Worm (Caenorhabditis elegans) whole organism, late embryonic: Measurements from ENCODE around the gene daf-3.
A peak's percentile ranks its signal among the peaks of the same experiment; 100 is the strongest.

ENCODE experiments used
- C08G9.2 ChIP-seq: sonication (generic microtip); optimal IDR thresholded peaks from 2 replicates; lab custom pipeline; 2016; ENCODE audit warnings: mild to moderate bottlenecking, missing genetic modification characterization, moderate library complexity, missing compliant biosample characterization
- K02D7.2 ChIP-seq: sonication (generic microtip); optimal IDR thresholded peaks from 2 replicates; lab custom pipeline; 2017; ENCODE audit warnings: mild to moderate bottlenecking, missing genetic modification characterization, missing compliant biosample characterization
- ahr-1 ChIP-seq: sonication (generic microtip); optimal IDR thresholded peaks from 2 replicates; lab custom pipeline; 2016; ENCODE audit warnings: missing genetic modification characterization, missing compliant biosample characterization
- ama-1 ChIP-seq: fragments of 150-350 bp; optimal IDR thresholded peaks from 2 replicates; lab custom pipeline; 2014
- ceh-14 ChIP-seq: sonication (generic microtip); optimal IDR thresholded peaks from 2 replicates; lab custom pipeline; 2016; ENCODE audit warnings: missing genotype, missing genetic modification characterization, missing compliant biosample characterization
- ceh-19 ChIP-seq: fragments of 200-800 bp; sonication (Bioruptor generic); optimal IDR thresholded peaks from 2 replicates; lab custom pipeline; 2018; ENCODE audit warnings: mild to moderate bottlenecking, missing genetic modification characterization, missing compliant biosample characterization
- ceh-2 ChIP-seq: sonication (generic microtip); optimal IDR thresholded peaks from 2 replicates; lab custom pipeline; 2016; ENCODE audit warnings: missing genotype, missing genetic modification characterization, missing compliant biosample characterization
- ceh-31 ChIP-seq: sonication (generic microtip); optimal IDR thresholded peaks from 2 replicates; lab custom pipeline; 2016; ENCODE audit warnings: missing genetic modification characterization, missing compliant biosample characterization
- ceh-34 ChIP-seq: sonication (generic microtip); optimal IDR thresholded peaks from 2 replicates; lab custom pipeline; 2016; ENCODE audit warnings: mild to moderate bottlenecking, missing genetic modification characterization, missing compliant biosample characterization
- ceh-48 ChIP-seq: sonication (generic microtip); optimal IDR thresholded peaks from 2 replicates; lab custom pipeline; 2016; ENCODE audit warnings: missing genetic modification characterization, inconsistent platforms, missing compliant biosample characterization
- ceh-6 ChIP-seq: fragments of 200-800 bp; sonication (Bioruptor generic); optimal IDR thresholded peaks from 2 replicates; lab custom pipeline; 2018; ENCODE audit warnings: mild to moderate bottlenecking, missing genetic modification characterization, missing compliant biosample characterization
- che-1 ChIP-seq: sonication (generic microtip); optimal IDR thresholded peaks from 2 replicates; lab custom pipeline; 2016; ENCODE audit warnings: mild to moderate bottlenecking, missing genetic modification characterization, missing compliant biosample characterization
- elt-4 ChIP-seq: sonication (generic microtip); optimal IDR thresholded peaks from 2 replicates; lab custom pipeline; 2016; ENCODE audit warnings: missing genetic modification characterization, missing compliant biosample characterization
- fax-1 ChIP-seq: sonication (generic microtip); optimal IDR thresholded peaks from 2 replicates; lab custom pipeline; 2016; ENCODE audit warnings: missing genotype, missing genetic modification characterization, missing compliant biosample characterization
- fkh-10 ChIP-seq: fragments of 150-350 bp; optimal IDR thresholded peaks from 2 replicates; lab custom pipeline; 2014; ENCODE audit warnings: missing biosample characterization, missing genetic modification reagents, missing genetic modification characterization
- hlh-15 ChIP-seq: sonication (generic microtip); optimal IDR thresholded peaks from 2 replicates; lab custom pipeline; 2016; ENCODE audit warnings: missing genetic modification characterization, missing compliant biosample characterization
- hlh-30 ChIP-seq: sonication (generic microtip); optimal IDR thresholded peaks from 2 replicates; lab custom pipeline; 2017; ENCODE audit warnings: antibody characterized with exemption, missing genetic modification characterization, missing compliant biosample characterization; ENCODE audit not compliant: insufficient read depth
- lim-6 ChIP-seq: sonication (generic microtip); optimal IDR thresholded peaks from 2 replicates; lab custom pipeline; 2016; ENCODE audit warnings: missing genetic modification characterization, missing compliant biosample characterization
- nfya-1 ChIP-seq: sonication (generic microtip); optimal IDR thresholded peaks from 2 replicates; lab custom pipeline; 2017; ENCODE audit warnings: missing genetic modification characterization, mild to moderate bottlenecking, missing compliant biosample characterization, antibody characterized with exemption, moderate library complexity
- nhr-11 ChIP-seq: fragments of 150-350 bp; optimal IDR thresholded peaks from 2 replicates; lab custom pipeline; 2014; ENCODE audit warnings: missing biosample characterization, missing genetic modification characterization
- pag-3 ChIP-seq: sonication (generic microtip); optimal IDR thresholded peaks from 2 replicates; lab custom pipeline; 2016; ENCODE audit warnings: missing compliant biosample characterization, missing genetic modification characterization, borderline replicate concordance
- pat-9 ChIP-seq: fragments of 200-800 bp; sonication (Bioruptor generic); optimal IDR thresholded peaks from 2 replicates; lab custom pipeline; 2018; ENCODE audit warnings: mild to moderate bottlenecking, missing genetic modification characterization, moderate library complexity, missing compliant biosample characterization
- pha-4 ChIP-seq: fragments of 150-350 bp; optimal IDR thresholded peaks from 2 replicates; lab custom pipeline; 2018; ENCODE audit warnings: missing biosample characterization, missing genetic modification reagents, missing genetic modification characterization
- pros-1 ChIP-seq: fragments of 150-350 bp; optimal IDR thresholded peaks from 2 replicates; lab custom pipeline; 2014; ENCODE audit warnings: missing biosample characterization, missing genetic modification reagents, missing genetic modification characterization
- ref-2 ChIP-seq: sonication (generic microtip); optimal IDR thresholded peaks from 2 replicates; lab custom pipeline; 2016; ENCODE audit warnings: missing genetic modification characterization, missing compliant biosample characterization
- rnt-1 ChIP-seq: sonication (generic microtip); optimal IDR thresholded peaks from 2 replicates; lab custom pipeline; 2016; ENCODE audit warnings: missing genetic modification characterization, missing compliant biosample characterization
- sdc-2 ChIP-seq: sonication (generic microtip); optimal IDR thresholded peaks from 2 replicates; lab custom pipeline; 2016; ENCODE audit warnings: missing genotype, missing genetic modification characterization, missing compliant biosample characterization
- sox-2 ChIP-seq: fragments of 200-800 bp; sonication (Bioruptor generic); IDR thresholded peaks from 2 replicates; pipeline ENCODE4 v1.3.6; 2022; ENCODE audit warnings: missing genetic modification reagents, missing genetic modification characterization, missing compliant biosample characterization
- sox-4 ChIP-seq: sonication (generic microtip); optimal IDR thresholded peaks from 2 replicates; lab custom pipeline; 2017; ENCODE audit warnings: mild to moderate bottlenecking, missing genetic modification characterization, inconsistent platforms, missing compliant biosample characterization
- tbx-2 ChIP-seq: sonication (generic microtip); optimal IDR thresholded peaks from 2 replicates; lab custom pipeline; 2016; ENCODE audit warnings: missing genetic modification characterization, missing compliant biosample characterization
- tbx-7 ChIP-seq: sonication (generic microtip); optimal IDR thresholded peaks from 2 replicates; lab custom pipeline; 2016; ENCODE audit warnings: missing genotype, missing genetic modification characterization, missing compliant biosample characterization
- ttx-3 ChIP-seq: sonication (generic microtip); optimal IDR thresholded peaks from 2 replicates; lab custom pipeline; 2016; ENCODE audit warnings: missing genetic modification reagents, missing genetic modification characterization, missing compliant biosample characterization
- unc-3 ChIP-seq, 2 experiments: fragments of 200-800 bp in 1 of 2; sonication (Bioruptor generic) in 1 of 2; sonication (generic microtip) in 1 of 2; conservative IDR thresholded peaks in 1 of 2; optimal IDR thresholded peaks in 1 of 2; 2 replicates each; pipeline versions ENCODE4 v1.3.6 to Lab custom; 2016 to 2022; ENCODE audit warnings: missing compliant biosample characterization in 2 of 2, missing genetic modification characterization in 2 of 2, missing genetic modification reagents in 1 of 2
- unc-42 ChIP-seq: sonication (generic microtip); optimal IDR thresholded peaks from 2 replicates; lab custom pipeline; 2016; ENCODE audit warnings: missing genotype, missing genetic modification characterization, missing compliant biosample characterization
- ztf-16 ChIP-seq: sonication (generic microtip); optimal IDR thresholded peaks from 2 replicates; lab custom pipeline; 2017; ENCODE audit warnings: missing genetic modification characterization, missing compliant biosample characterization

Gene daf-3

DNA sequence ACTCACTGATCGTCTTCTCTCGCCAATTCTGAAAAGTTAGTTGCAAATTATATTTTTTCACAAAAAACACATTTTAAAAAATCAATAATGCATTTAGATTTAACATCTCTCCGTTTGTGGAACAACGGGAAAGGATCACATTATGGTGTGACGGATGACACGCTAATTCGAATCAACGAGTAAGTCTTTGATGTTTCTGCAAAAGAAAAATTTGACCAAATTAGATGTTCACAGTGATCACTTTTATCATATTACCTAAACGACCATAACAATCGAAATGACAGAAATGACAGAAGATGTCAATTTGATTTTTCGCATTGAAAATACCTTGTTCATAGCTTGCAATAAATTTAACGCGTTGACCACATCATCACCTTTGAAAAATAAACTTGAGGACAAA lies 36.1 kb upstream of the daf-3 start:
- TF ChIP-seq ama-1 (no peak), pag-3 (tag; lab: Kevin White, UChicago) (no peak), nfya-1 (tag; lab: Kevin White, UChicago) (no peak), ceh-31 (tag; lab: Kevin White, UChicago) (no peak)

DNA sequence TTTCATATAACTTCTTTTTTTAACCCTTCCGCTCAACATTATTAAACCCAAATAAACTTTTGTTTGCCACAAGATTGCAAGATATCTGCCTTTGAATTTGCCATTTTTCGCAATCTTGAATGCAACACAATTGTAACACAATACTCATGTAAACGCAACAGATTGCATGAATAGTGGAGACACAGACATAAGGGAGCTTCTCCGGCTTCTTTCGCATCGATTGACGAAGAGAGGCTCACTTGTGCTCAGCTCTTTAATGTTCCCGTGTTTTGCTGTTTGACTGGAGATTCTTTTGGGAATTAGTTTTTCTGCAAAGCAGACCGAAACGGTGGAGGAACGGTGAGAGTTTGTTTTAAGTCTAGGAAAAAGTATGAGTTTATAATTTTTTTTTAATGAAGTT lies 34.1 kb upstream of the daf-3 start, which contains the start of gene F56F10.2:
TSS of gene F56F10.2 (plus strand) at position 215 of the 400 bp plus-strand sequence.
- TF ChIP-seq ahr-1 (tag; lab: Kevin White, UChicago) (no peak), ceh-31 (tag; lab: Kevin White, UChicago) (peak; percentile 11), ceh-48 (peak; percentile 58), unc-42 (tag; lab: Kevin White, UChicago) (peak; percentile 58), ceh-34 (tag; lab: Kevin White, UChicago) (peak; percentile 85), hlh-15 (tag; lab: Kevin White, UChicago) (no peak), ceh-19 (GFP tag; lab: Kevin White, UChicago) (peak; percentile 21), nhr-11 (tag; lab: Kevin White, UChicago) (no peak)

DNA sequence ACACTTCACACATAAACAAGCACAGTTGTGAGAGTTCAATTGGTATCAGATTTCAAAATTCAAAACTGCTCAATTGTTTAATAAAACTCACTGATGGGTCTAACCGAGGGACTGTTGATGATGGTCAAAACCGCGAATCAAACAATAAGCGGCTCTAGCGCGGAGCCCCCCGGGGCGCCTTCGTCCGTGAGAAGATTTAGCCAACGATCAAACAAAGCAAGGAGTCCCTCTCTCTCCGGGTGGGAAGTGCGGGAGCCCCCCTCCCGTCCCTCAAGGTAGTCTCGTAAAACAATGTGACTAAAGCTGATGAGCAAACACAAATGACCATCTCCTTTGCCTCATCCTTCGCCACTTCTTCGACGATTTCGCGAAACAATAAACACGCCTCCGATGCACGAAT lies 32.4 kb upstream of the daf-3 start:
- peak; percentile 55 for TF ChIP-seq ceh-34 (tag; lab: Kevin White, UChicago)
- TF ChIP-seq ceh-2 (tag; lab: Kevin White, UChicago), result peak; percentile 14
- peak; percentile 32 for TF ChIP-seq ref-2 (tag; lab: Kevin White, UChicago)
- TF ChIP-seq rnt-1 (tag; lab: Kevin White, UChicago), result no peak

DNA sequence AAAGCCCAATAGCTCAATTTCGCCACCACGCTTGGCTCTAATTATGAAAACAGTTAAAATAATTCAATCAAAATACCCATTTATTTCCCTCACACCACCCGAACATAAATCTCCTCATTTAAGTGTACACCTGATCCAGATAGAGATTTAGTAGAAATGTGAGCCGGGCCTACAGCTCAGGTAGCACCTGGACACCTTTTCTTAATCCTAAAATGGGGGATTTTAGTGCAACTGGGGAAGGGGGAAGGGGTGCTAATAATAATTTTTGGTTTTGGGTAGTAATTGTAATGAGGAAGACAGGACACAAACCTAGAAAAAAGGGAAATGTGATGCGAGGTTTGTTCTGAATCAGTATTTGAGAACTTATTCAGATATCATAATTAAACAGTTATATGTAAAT lies 28.3 kb upstream of the daf-3 start:
- TF ChIP-seq hlh-30 (tag; lab: Kevin White, UChicago) (no peak), ceh-6 (GFP tag; lab: Kevin White, UChicago) (no peak), sox-2 (no peak), lim-6 (no peak), sox-4 (tag; lab: Kevin White, UChicago) (no peak), fax-1 (tag; lab: Kevin White, UChicago) (no peak), ttx-3 (tag; lab: Kevin White, UChicago) (no peak), C08G9.2 (tag; lab: Kevin White, UChicago) (no peak), pros-1 (tag; lab: Kevin White, UChicago) (no peak), pha-4 (tag; lab: Kevin White, UChicago) (no peak), ahr-1 (tag; lab: Kevin White, UChicago) (no peak)

DNA sequence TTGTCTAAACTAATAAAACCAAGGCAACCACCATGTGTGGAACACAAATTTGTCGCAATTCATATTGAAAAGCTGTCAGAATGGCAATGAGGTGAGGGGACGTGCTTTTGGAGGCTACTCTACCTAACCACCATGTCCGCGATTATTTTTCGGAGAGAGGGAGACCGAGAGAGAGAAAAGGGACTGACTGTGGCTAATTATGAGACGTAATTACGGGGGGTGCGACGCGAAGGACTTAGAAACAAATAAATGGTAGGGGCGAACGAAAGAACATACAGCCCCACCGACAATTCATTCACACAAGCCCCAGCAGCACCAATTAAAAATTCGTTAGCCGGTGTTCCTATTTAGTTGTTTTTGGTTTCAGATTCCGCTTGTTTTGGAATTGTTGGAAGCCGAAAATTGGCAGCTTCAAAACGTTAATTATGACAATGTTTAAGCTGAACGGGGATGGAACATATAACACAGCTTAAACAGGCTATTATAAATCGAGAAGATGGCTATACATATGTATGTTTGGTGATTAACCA lies 27.5 kb upstream of the daf-3 start:
- TF ChIP-seq ceh-31 (tag; lab: Kevin White, UChicago), result peak; percentile 84
- peak; percentile 42 for TF ChIP-seq sdc-2 (tag; lab: Kevin White, UChicago)
- TF ChIP-seq rnt-1 (tag; lab: Kevin White, UChicago), result no peak
- TF ChIP-seq, all 69 proteins: peak for 2

DNA sequence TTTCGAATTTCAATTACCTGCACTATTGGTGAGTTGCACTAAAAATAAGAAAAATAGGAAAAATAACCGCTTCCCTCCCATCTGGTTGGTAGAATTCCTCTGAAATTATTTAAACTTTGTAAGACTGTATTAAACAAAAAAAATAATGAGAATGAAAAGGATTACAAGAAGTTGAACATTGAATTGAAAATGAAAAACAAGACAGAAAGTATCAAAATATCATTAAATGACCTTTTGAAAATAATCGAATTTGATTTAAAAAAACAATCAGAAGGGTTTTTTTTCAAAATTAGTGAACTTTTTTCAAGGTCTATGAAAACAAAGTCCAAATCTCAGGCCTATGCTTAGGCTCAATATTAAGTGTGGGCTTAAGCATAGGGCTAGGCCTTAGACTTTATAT lies 26.1 kb upstream of the daf-3 start, which contains the start of gene igcm-1:
TSS of gene igcm-1 (minus strand) at position 101 of the 400 bp plus-strand sequence.
- TF ChIP-seq ceh-14 (no peak), rnt-1 (tag; lab: Kevin White, UChicago) (no peak), ztf-16 (tag; lab: Kevin White, UChicago) (no peak), K02D7.2 (tag; lab: Kevin White, UChicago) (no peak), fkh-10 (GFP tag; lab: Kevin White, UChicago) (no peak), tbx-7 (tag; lab: Kevin White, UChicago) (no peak), unc-3 (GFP tag; conservative IDR thresholded peaks at IDR 0.05; lab: Robert Waterston, UW) (no peak), unc-3 (tag; optimal IDR thresholded peaks at IDR 0.05; lab: Kevin White, UChicago) (no peak), ceh-31 (tag; lab: Kevin White, UChicago) (no peak), elt-4 (tag; lab: Kevin White, UChicago) (no peak), fax-1 (tag; lab: Kevin White, UChicago) (no peak), che-1 (tag; lab: Kevin White, UChicago) (no peak), pat-9 (tag; lab: Kevin White, UChicago) (no peak), pros-1 (tag; lab: Kevin White, UChicago) (no peak), tbx-2 (no peak), ceh-2 (tag; lab: Kevin White, UChicago) (no peak), ref-2 (tag; lab: Kevin White, UChicago) (no peak), hlh-15 (tag; lab: Kevin White, UChicago) (no peak), lim-6 (no peak)
- TF ChIP-seq, all 69 proteins: peak for 0
